Worm (Caenorhabditis elegans) whole organism, young adult: ENCODE data around the gene rif-1.2.

Source experiments
- B0035.1 ChIP-seq: sonication (generic microtip); optimal IDR thresholded peaks from 2 replicates; lab custom pipeline; 2016; ENCODE audit warnings: missing genetic modification characterization, mild to moderate bottlenecking, missing compliant biosample characterization, missing genotype, missing genetic modification reagents
- B0261.1 ChIP-seq: sonication (generic microtip); optimal IDR thresholded peaks from 2 replicates; lab custom pipeline; 2016; ENCODE audit warnings: mild to moderate bottlenecking, missing genetic modification characterization, moderate library complexity, missing compliant biosample characterization
- B0336.3 ChIP-seq: fragments of 200-800 bp; sonication (Bioruptor generic); IDR thresholded peaks from 2 replicates; pipeline ENCODE4 v1.3.6; 2022; ENCODE audit warnings: missing genetic modification characterization, missing compliant biosample characterization
- C06A6.2 ChIP-seq: fragments of 200-800 bp; sonication (Bioruptor generic); conservative IDR thresholded peaks from 2 replicates; pipeline ENCODE4 v1.3.6; 2022; ENCODE audit warnings: missing genetic modification characterization, missing compliant biosample characterization
- F23B12.7 ChIP-seq: sonication (generic microtip); optimal IDR thresholded peaks from 2 replicates; lab custom pipeline; 2017; ENCODE audit warnings: missing genetic modification characterization, mild to moderate bottlenecking, missing compliant biosample characterization, antibody characterized with exemption, moderate library complexity; ENCODE audit not compliant: insufficient read depth
- T07F8.4 ChIP-seq: sonication (generic microtip); optimal IDR thresholded peaks from 2 replicates; lab custom pipeline; 2016; ENCODE audit warnings: mild to moderate bottlenecking, missing genetic modification characterization, moderate library complexity, missing compliant biosample characterization
- Y95B8A.8 ChIP-seq: fragments of 200-800 bp; sonication (Bioruptor generic); IDR thresholded peaks from 2 replicates; pipeline ENCODE4 v1.3.6; 2022; ENCODE audit warnings: missing genetic modification reagents, missing genetic modification characterization, missing compliant biosample characterization
- ZK185.1 ChIP-seq: sonication (generic microtip); optimal IDR thresholded peaks from 2 replicates; lab custom pipeline; 2016; ENCODE audit warnings: mild to moderate bottlenecking, missing genetic modification characterization, missing compliant biosample characterization; ENCODE audit not compliant: poor library complexity, severe bottlenecking
- ama-1 ChIP-seq, 3 experiments: fragments of 150-350 bp in 1 of 3; sonication (generic microtip) in 2 of 3; optimal IDR thresholded peaks; 2 replicates each; lab custom pipeline; 2014 to 2018; ENCODE audit warnings: missing biosample characterization in 2 of 3, missing genetic modification characterization in 2 of 3, missing genetic modification reagents in 2 of 3
- athp-1 ChIP-seq: sonication (generic microtip); optimal IDR thresholded peaks from 2 replicates; lab custom pipeline; 2017; ENCODE audit warnings: mild to moderate bottlenecking, missing genetic modification characterization, missing compliant biosample characterization
- attf-3 ChIP-seq: fragments of 200-800 bp; sonication (Bioruptor generic); conservative IDR thresholded peaks from 2 replicates; pipeline ENCODE4 v1.3.6; 2022; ENCODE audit warnings: missing genetic modification reagents, missing genetic modification characterization, missing compliant biosample characterization
- ceh-100 ChIP-seq: fragments of 200-800 bp; sonication (Bioruptor generic); IDR thresholded peaks from 2 replicates; pipeline ENCODE4 v1.3.6; 2022; ENCODE audit warnings: missing genetic modification reagents, missing genetic modification characterization, missing compliant biosample characterization
- ceh-40 ChIP-seq: fragments of 200-800 bp; sonication (Bioruptor generic); IDR thresholded peaks from 2 replicates; pipeline ENCODE4 v1.3.6; 2022; ENCODE audit warnings: missing genetic modification characterization, missing compliant biosample characterization
- ceh-79 ChIP-seq: sonication (generic microtip); optimal IDR thresholded peaks from 2 replicates; lab custom pipeline; 2017; ENCODE audit warnings: mild to moderate bottlenecking, missing genetic modification characterization, missing compliant biosample characterization
- die-1 ChIP-seq: sonication (generic microtip); optimal IDR thresholded peaks from 2 replicates; lab custom pipeline; 2016; ENCODE audit warnings: missing genotype, mild to moderate bottlenecking, missing genetic modification characterization, missing compliant biosample characterization
- egl-44 ChIP-seq: fragments of 200-800 bp; sonication (Bioruptor generic); IDR thresholded peaks from 2 replicates; pipeline ENCODE4 v1.3.6; 2022; ENCODE audit warnings: missing genetic modification reagents, missing genetic modification characterization, missing compliant biosample characterization
- him-1 ChIP-seq: sonication (generic microtip); optimal IDR thresholded peaks from 2 replicates; lab custom pipeline; 2016; ENCODE audit warnings: missing genotype, missing genetic modification reagents, missing genetic modification characterization, missing compliant biosample characterization
- hmg-20 ChIP-seq: fragments of 200-800 bp; sonication (Bioruptor generic); IDR thresholded peaks from 2 replicates; pipeline ENCODE4 v1.3.6; 2022; ENCODE audit warnings: missing genetic modification reagents, missing genetic modification characterization, missing compliant biosample characterization
- hrde-1 ChIP-seq: sonication (generic microtip); optimal IDR thresholded peaks from 2 replicates; lab custom pipeline; 2016; ENCODE audit warnings: missing genetic modification characterization, mild to moderate bottlenecking, missing compliant biosample characterization, moderate library complexity, missing genotype, missing genetic modification reagents, borderline replicate concordance
- lin-26 ChIP-seq: fragments of 200-800 bp; sonication (Bioruptor generic); IDR thresholded peaks from 2 replicates; pipeline ENCODE4 v1.3.6; 2022; ENCODE audit warnings: missing genetic modification reagents, missing genetic modification characterization, missing compliant biosample characterization
- lin-54 ChIP-seq: fragments of 200-800 bp; sonication (Bioruptor generic); optimal IDR thresholded peaks from 2 replicates; lab custom pipeline; 2018; ENCODE audit warnings: mild to moderate bottlenecking, missing genetic modification characterization, missing compliant biosample characterization
- madf-10 ChIP-seq: sonication (generic microtip); optimal IDR thresholded peaks from 2 replicates; lab custom pipeline; 2016; ENCODE audit warnings: mild to moderate bottlenecking, missing genetic modification characterization, missing compliant biosample characterization
- madf-6 ChIP-seq: fragments of 200-800 bp; sonication (Bioruptor generic); IDR thresholded peaks from 2 replicates; pipeline ENCODE4 v1.3.6; 2022; ENCODE audit warnings: missing genetic modification reagents, missing genetic modification characterization, missing compliant biosample characterization
- mxl-1 ChIP-seq: sonication (generic microtip); optimal IDR thresholded peaks from 2 replicates; lab custom pipeline; 2016; ENCODE audit warnings: missing genetic modification characterization, missing compliant biosample characterization
- nfyb-1 ChIP-seq: fragments of 200-800 bp; sonication (Bioruptor generic); IDR thresholded peaks from 2 replicates; pipeline ENCODE4 v1.3.6; 2022; ENCODE audit warnings: missing genetic modification reagents, missing genetic modification characterization, missing compliant biosample characterization
- nhr-90 ChIP-seq: sonication (generic microtip); optimal IDR thresholded peaks from 2 replicates; lab custom pipeline; 2016; ENCODE audit warnings: missing genotype, mild to moderate bottlenecking, missing genetic modification characterization, missing compliant biosample characterization
- pbrm-1 ChIP-seq: fragments of 200-800 bp; sonication (Bioruptor generic); IDR thresholded peaks from 2 replicates; pipeline ENCODE4 v1.3.6; 2022; ENCODE audit warnings: missing genetic modification reagents, missing genetic modification characterization, missing compliant biosample characterization
- rcor-1 ChIP-seq: fragments of 200-800 bp; sonication (Bioruptor generic); IDR thresholded peaks from 2 replicates; pipeline ENCODE4 v1.3.6; 2022; ENCODE audit warnings: missing genetic modification reagents, missing genetic modification characterization, missing compliant biosample characterization
- rec-8 ChIP-seq, 2 experiments: sonication (generic microtip); optimal IDR thresholded peaks; 2 replicates each; lab custom pipeline; 2016; ENCODE audit warnings: mild to moderate bottlenecking in 2 of 2, missing genetic modification characterization in 2 of 2, missing genetic modification reagents in 2 of 2, missing genotype in 2 of 2, missing biosample characterization in 1 of 2, missing compliant biosample characterization in 1 of 2, moderate library complexity in 1 of 2
- rpc-1 ChIP-seq, 2 experiments: fragments of 150-350 bp in 1 of 2; sonication (generic microtip) in 1 of 2; optimal IDR thresholded peaks; 2 replicates each; lab custom pipeline; 2014 to 2018; ENCODE audit warnings: missing biosample characterization in 1 of 2, missing genetic modification characterization in 1 of 2, missing genetic modification reagents in 1 of 2, missing genotype in 1 of 2
- snpc-1.1 ChIP-seq: sonication (generic microtip); optimal IDR thresholded peaks from 2 replicates; lab custom pipeline; 2017; ENCODE audit warnings: missing genetic modification characterization, mild to moderate bottlenecking, missing compliant biosample characterization, antibody characterized with exemption, moderate library complexity, missing genotype, missing genetic modification reagents; ENCODE audit not compliant: insufficient read depth
- snpc-1.3 ChIP-seq: sonication (generic microtip); optimal IDR thresholded peaks from 2 replicates; lab custom pipeline; 2017; ENCODE audit warnings: missing genetic modification characterization, mild to moderate bottlenecking, missing compliant biosample characterization, antibody characterized with exemption, moderate library complexity, missing genotype, missing genetic modification reagents; ENCODE audit not compliant: insufficient read depth
- snpc-3.4 ChIP-seq: sonication (generic microtip); optimal IDR thresholded peaks from 2 replicates; lab custom pipeline; 2017; ENCODE audit warnings: missing genetic modification characterization, mild to moderate bottlenecking, missing compliant biosample characterization, antibody characterized with exemption, moderate library complexity, missing genotype, missing genetic modification reagents
- snpc-4 ChIP-seq, 5 experiments: fragments of 150-350 bp in 1 of 5; sonication (generic microtip) in 4 of 5; optimal IDR thresholded peaks; 2 replicates each; lab custom pipeline; 2014 to 2018; ENCODE audit warnings: missing genetic modification characterization in 5 of 5, missing biosample characterization in 3 of 5, antibody characterized with exemption in 2 of 5, mild to moderate bottlenecking in 2 of 5, missing compliant biosample characterization in 2 of 5, missing genotype in 2 of 5, moderate library complexity in 2 of 5, missing genetic modification reagents in 1 of 5
- sptf-2 ChIP-seq: fragments of 200-800 bp; sonication (Bioruptor generic); optimal IDR thresholded peaks from 2 replicates; lab custom pipeline; 2018; ENCODE audit warnings: mild to moderate bottlenecking, missing genetic modification characterization, missing compliant biosample characterization
- tbp1 ChIP-seq: fragments of 200-800 bp; sonication (Bioruptor generic); optimal IDR thresholded peaks from 2 replicates; lab custom pipeline; 2018; ENCODE audit warnings: mild to moderate bottlenecking, missing genetic modification characterization, missing compliant biosample characterization
- unc-130 ChIP-seq: sonication (generic microtip); optimal IDR thresholded peaks from 2 replicates; lab custom pipeline; 2016; ENCODE audit warnings: missing genetic modification reagents, missing genetic modification characterization, missing compliant biosample characterization
- unc-62 ChIP-seq: fragments of 150-350 bp; optimal IDR thresholded peaks from 2 replicates; lab custom pipeline; 2014; ENCODE audit warnings: missing biosample characterization, missing genetic modification reagents, missing genetic modification characterization
- ztf-18 ChIP-seq: sonication (generic microtip); optimal IDR thresholded peaks from 2 replicates; lab custom pipeline; 2016; ENCODE audit warnings: missing genotype, mild to moderate bottlenecking, missing genetic modification characterization, missing compliant biosample characterization
- ztf-25 ChIP-seq: fragments of 200-800 bp; sonication (Bioruptor generic); IDR thresholded peaks from 2 replicates; pipeline ENCODE4 v1.3.6; 2022; ENCODE audit warnings: missing genetic modification reagents, missing genetic modification characterization, missing compliant biosample characterization
- ztf-26 ChIP-seq: sonication (generic microtip); optimal IDR thresholded peaks from 2 replicates; lab custom pipeline; 2017; ENCODE audit warnings: missing genetic modification characterization, missing compliant biosample characterization
- ztf-6 ChIP-seq: fragments of 200-800 bp; sonication (Bioruptor generic); IDR thresholded peaks from 2 replicates; pipeline ENCODE4 v1.3.6; 2022; ENCODE audit warnings: missing genetic modification reagents, missing genetic modification characterization, missing compliant biosample characterization

Gene rif-1.2

ce11 chrX:12337846-12338490, 33.3 kb downstream of the rif-1.2 start, which contains the start of gene srd-44:
TSS of gene srd-44 (plus strand) at chrX:12338440.
- TF ChIP-seq B0336.3 (no peak), B0261.1 (tag; lab: Kevin White, UChicago) (peak; percentile 93), ztf-18 (peak; percentile 30), pbrm-1 (GFP tag; lab: Robert Waterston, UW) (peak; percentile 83), die-1 (tag; lab: Kevin White, UChicago) (peak; percentile 71), unc-130 (peak; percentile 18), him-1 (tag; lab: Kevin White, UChicago) (peak; percentile 72), attf-3 (GFP tag; lab: Robert Waterston, UW) (no peak), nhr-90 (tag; lab: Kevin White, UChicago) (peak; percentile 58), hrde-1 (peak; percentile 26), F23B12.7 (tag; lab: Kevin White, UChicago) (no peak), snpc-1.3 (tag; lab: Kevin White, UChicago) (peak; percentile 64), snpc-1.1 (peak; percentile 18), ZK185.1 (tag; lab: Kevin White, UChicago) (peak; percentile 83), ceh-40 (GFP tag; lab: Robert Waterston, UW) (peak; percentile 72; the same call in 1 of the 2 replicates), ztf-25 (GFP tag; lab: Robert Waterston, UW) (0 out of 2 replicates have a peak, but pooled peaks have one; percentile 76), T07F8.4 (tag; lab: Kevin White, UChicago) (peak; percentile 52), rcor-1 (peak; percentile 62; the same call in 1 of the 2 replicates), ztf-26 (tag; lab: Kevin White, UChicago) (peak; percentile 63), rec-8 (tag; optimal IDR thresholded peaks at IDR 0.05; lab: Kevin White, UChicago) (peak; percentile 42 to 56), lin-54 (no peak), ztf-6 (0 out of 2 replicates have a peak, but pooled peaks have one; percentile 22), C06A6.2 (GFP tag; lab: Robert Waterston, UW) (no peak), Y95B8A.8 (GFP tag; lab: Robert Waterston, UW) (no peak), unc-62 (GFP tag; lab: Kevin White, UChicago) (no peak), B0035.1 (peak; percentile 16), ceh-100 (GFP tag; lab: Robert Waterston, UW) (no peak), tbp1 (peak; percentile 95), madf-6 (GFP tag; lab: Robert Waterston, UW) (no peak), madf-10 (tag; lab: Kevin White, UChicago) (peak; percentile 36), mxl-1 (tag; lab: Kevin White, UChicago) (peak; percentile 48), rpc-1 (optimal IDR thresholded peaks at IDR 0.05; lab: Kevin White, UChicago) (peak; percentile 72), rpc-1 (tag; optimal IDR thresholded peaks at IDR 0.05; lab: Kevin White, UChicago) (peak; percentile 85), nfyb-1 (GFP tag; lab: Robert Waterston, UW) (0 out of 2 replicates have a peak, but pooled peaks have one; percentile 45), hmg-20 (GFP tag; lab: Robert Waterston, UW) (peak; percentile 60; the same call in 1 of the 2 replicates), snpc-3.4 (peak; percentile 40), athp-1 (tag; lab: Kevin White, UChicago) (peak; percentile 45), sptf-2 (GFP tag; lab: Kevin White, UChicago) (no peak), ceh-79 (tag; lab: Kevin White, UChicago) (no peak), lin-26 (GFP tag; lab: Robert Waterston, UW) (peak; percentile 86), egl-44 (GFP tag; lab: Robert Waterston, UW) (no peak), ama-1 (optimal IDR thresholded peaks at IDR 0.05; lab: Kevin White, UChicago) (no peak), ama-1 (GFP tag; optimal IDR thresholded peaks at IDR 0.05; lab: Kevin White, UChicago) (no peak), snpc-4 (GFP tag; optimal IDR thresholded peaks at IDR 0.05; lab: Kevin White, UChicago) (peak; percentile 56), snpc-4 (tag; optimal IDR thresholded peaks at IDR 0.05; lab: Kevin White, UChicago) (no peak)
